Fruit fly (Drosophila melanogaster) whole organism, adult: ENCODE results near the gene okr.

Source experiments
- CG11617 ChIP-seq: fragments of 200-800 bp; sonication (Bioruptor generic); optimal IDR thresholded peaks from 2 replicates; lab custom pipeline; 2017; ENCODE audit warnings: mild to moderate bottlenecking, missing biosample characterization, missing genetic modification reagents, missing genetic modification characterization
- CG12768 ChIP-seq: fragments of 200-800 bp; sonication (Bioruptor generic); optimal IDR thresholded peaks from 2 replicates; lab custom pipeline; 2017; ENCODE audit warnings: missing biosample characterization, missing genetic modification characterization, mild to moderate bottlenecking, moderate library complexity, missing genetic modification reagents
- CG14711 ChIP-seq: fragments of 200-800 bp; sonication (Bioruptor generic); optimal IDR thresholded peaks from 2 replicates; lab custom pipeline; 2018; ENCODE audit warnings: missing biosample characterization, mild to moderate bottlenecking, missing genetic modification characterization, moderate library complexity
- CG33017 ChIP-seq: fragments of 200-800 bp; sonication (Bioruptor generic); optimal IDR thresholded peaks from 2 replicates; lab custom pipeline; 2018; ENCODE audit warnings: missing biosample characterization, mild to moderate bottlenecking, missing genetic modification characterization, moderate library complexity
- CG7101 ChIP-seq: fragments of 200-800 bp; sonication (Bioruptor generic); optimal IDR thresholded peaks from 2 replicates; lab custom pipeline; 2018; ENCODE audit warnings: missing biosample characterization, mild to moderate bottlenecking, missing genetic modification characterization, moderate library complexity
- Crg-1 ChIP-seq: fragments of 200-800 bp; sonication (Bioruptor generic); optimal IDR thresholded peaks from 2 replicates; lab custom pipeline; 2016; ENCODE audit warnings: missing biosample characterization, missing genetic modification characterization
- Hr96 ChIP-seq: fragments of 200-800 bp; sonication (Bioruptor generic); optimal IDR thresholded peaks from 2 replicates; lab custom pipeline; 2016; ENCODE audit warnings: missing biosample characterization, missing genetic modification characterization
- Mnt ChIP-seq: fragments of 200-800 bp; sonication (Bioruptor generic); optimal IDR thresholded peaks from 2 replicates; lab custom pipeline; 2016; ENCODE audit warnings: missing biosample characterization, mild to moderate bottlenecking, missing genetic modification characterization
- cnc ChIP-seq, 2 experiments: fragments of >200 bp; optimal IDR thresholded peaks; 2 replicates each; lab custom pipeline; 2017
- kay ChIP-seq: fragments of 200-800 bp; sonication (Bioruptor generic); peaks from one replicate; lab custom pipeline; 2016; ENCODE audit warnings: missing biosample characterization, missing genetic modification characterization, borderline replicate concordance
- ovo ChIP-seq: fragments of 200-800 bp; sonication (Bioruptor generic); optimal IDR thresholded peaks from 2 replicates; lab custom pipeline; 2016; ENCODE audit warnings: missing biosample characterization, missing genetic modification characterization
- tj ChIP-seq: fragments of 200-800 bp; sonication (Bioruptor generic); optimal IDR thresholded peaks from 3 replicates; lab custom pipeline; 2017; ENCODE audit warnings: missing biosample characterization, mild to moderate bottlenecking, missing genetic modification characterization, moderate library complexity
- toe ChIP-seq: fragments of 200-800 bp; sonication (Bioruptor generic); optimal IDR thresholded peaks from 2 replicates; lab custom pipeline; 2016; ENCODE audit warnings: missing biosample characterization, missing genetic modification characterization

dm6 chr2L:3037153-3037579 lies 44.6 kb upstream of the okr start, which contains the start of the genes CG17260 and SerRS:
- peak; percentile 90 for TF ChIP-seq CG33017
- peak; percentile 84 for TF ChIP-seq Hr96 (GFP tag; lab: Kevin White, UChicago)
- TF ChIP-seq ovo (GFP tag; lab: Kevin White, UChicago), result peak; percentile 34
- peak; percentile 93 for TF ChIP-seq Crg-1 (GFP tag; lab: Kevin White, UChicago)
- peak; percentile 93 for TF ChIP-seq tj (GFP tag; lab: Kevin White, UChicago)
- peak in 1 of 2 experiments; percentile 66 for TF ChIP-seq cnc (optimal IDR thresholded peaks at IDR 0.05; lab: Kevin White, UChicago)
- TF ChIP-seq CG14711 (tag; lab: Kevin White, UChicago), result peak; percentile 92
- TF ChIP-seq CG7101 (tag; lab: Kevin White, UChicago), result peak; percentile 95
- peak; percentile 90 for TF ChIP-seq toe (GFP tag; lab: Kevin White, UChicago)
- TF ChIP-seq kay (GFP tag; lab: Kevin White, UChicago), result peak; percentile 99
- peak; percentile 92 for TF ChIP-seq Mnt (GFP tag; lab: Kevin White, UChicago)
- TF ChIP-seq CG11617 (GFP tag; lab: Kevin White, UChicago), result peak; percentile 86
- TF ChIP-seq CG12768 (GFP tag; lab: Kevin White, UChicago), result peak; percentile 96
